Worm (Caenorhabditis elegans): Measurements from ENCODE around the gene T21C9.13.

Gene T21C9.13

ce11 chrV:10597234-10597633, at the start of gene T21C9.13:
Gene T21C9.13, plus strand, starts transcription at chrV:10597266.
- no peak for TF ChIP-seq lin-15B (tag; optimal IDR thresholded peaks at IDR 0.05)
- TF ChIP-seq alr-1 (tag; optimal IDR thresholded peaks at IDR 0.05; ENCODE audit: borderline replicate concordance) = no peak
- TF ChIP-seq grh-1 (GFP tag; IDR thresholded peaks at IDR 0.05) = no peak
- TF ChIP-seq sptf-1 (tag; optimal IDR thresholded peaks at IDR 0.05) = no peak
- no peak for TF ChIP-seq ztf-11 (tag; optimal IDR thresholded peaks at IDR 0.05)
- TF ChIP-seq snu-23 (GFP tag; optimal IDR thresholded peaks at IDR 0.05) = no peak
- TF ChIP-seq ceh-8 (GFP tag; optimal IDR thresholded peaks at IDR 0.05) = no peak
- TF ChIP-seq mep-1 (tag; optimal IDR thresholded peaks at IDR 0.05) = no peak
- TF ChIP-seq tbx-2 (tag; optimal IDR thresholded peaks at IDR 0.05) = no peak
- TF ChIP-seq nhr-19 (GFP tag; conservative IDR thresholded peaks at IDR 0.05) = no peak

ce11 chrV:10548981-10549380, 48.1 kb upstream of the T21C9.13 start, which contains the start of gene srd-34:
Gene srd-34, minus strand, starts transcription at chrV:10549081.
- TF ChIP-seq Y116A8C.19 (tag; optimal IDR thresholded peaks at IDR 0.05; ENCODE audit: borderline replicate concordance) (no peak), C16A3.4 (tag; optimal IDR thresholded peaks at IDR 0.05) (no peak), hlh-17 (GFP tag; optimal IDR thresholded peaks at IDR 0.05; ENCODE audit: borderline replicate concordance) (no peak), swsn-7 (tag; optimal IDR thresholded peaks at IDR 0.05) (no peak), ceh-63 (GFP tag; optimal IDR thresholded peaks at IDR 0.05) (no peak), ces-1 (GFP tag; optimal IDR thresholded peaks at IDR 0.05) (no peak), mab-9 (GFP tag; IDR thresholded peaks at IDR 0.05) (no peak), efl-1 (optimal IDR thresholded peaks at IDR 0.05) (no peak), efl-1 (GFP tag; optimal IDR thresholded peaks at IDR 0.05 in 1 of 2) (no peak), nhr-28 (tag; optimal IDR thresholded peaks at IDR 0.05) (no peak)

- TF ChIP-seq fos-1 (tag; optimal IDR thresholded peaks at IDR 0.05) = no peak
- TF ChIP-seq pag-3 (tag; optimal IDR thresholded peaks at IDR 0.05; ENCODE audit: borderline replicate concordance, insufficient read depth) = no peak
- TF ChIP-seq pqm-1 (tag; optimal IDR thresholded peaks at IDR 0.05) = no peak
- TF ChIP-seq irx-1 (tag; optimal IDR thresholded peaks at IDR 0.05) = no peak
- no peak for TF ChIP-seq isw-1 (GFP tag; IDR thresholded peaks at IDR 0.05)
- TF ChIP-seq zag-1 (tag; optimal IDR thresholded peaks at IDR 0.05) = no peak
- TF ChIP-seq tbx-2 (tag; optimal IDR thresholded peaks at IDR 0.05) = no peak
- TF ChIP-seq C16A3.4 (tag; optimal IDR thresholded peaks at IDR 0.05) = no peak
- TF ChIP-seq grh-1 (GFP tag; IDR thresholded peaks at IDR 0.05) = no peak
- no peak for TF ChIP-seq zip-4 (GFP tag; optimal IDR thresholded peaks at IDR 0.05)
- no peak for TF ChIP-seq nhr-19 (GFP tag; conservative IDR thresholded peaks at IDR 0.05)
- TF ChIP-seq lin-15B (tag; optimal IDR thresholded peaks at IDR 0.05) = no peak
- no peak for TF ChIP-seq lin-13 (GFP tag; optimal IDR thresholded peaks at IDR 0.05)
- no peak for TF ChIP-seq lsy-2 (tag; optimal IDR thresholded peaks at IDR 0.05)
Observed at ce11 chrV:10549717-10550116, 47.3 kb upstream of the T21C9.13 start, which contains the start of gene F32G8.2. Gene F32G8.2, plus strand, starts transcription at chrV:10550017.

- TF ChIP-seq ceh-82 (tag; optimal IDR thresholded peaks at IDR 0.05) (no peak), nhr-11 (tag; optimal IDR thresholded peaks at IDR 0.05) (no peak), lin-14 (GFP tag; optimal IDR thresholded peaks at IDR 0.05) (no peak), lin-35 (GFP tag; optimal IDR thresholded peaks at IDR 0.05) (no peak), ztf-11 (tag; optimal IDR thresholded peaks at IDR 0.05) (no peak), lin-39 (tag; optimal IDR thresholded peaks at IDR 0.05) (no peak), nhr-85 (tag) (no peak), ama-1 (optimal IDR thresholded peaks at IDR 0.05) (no peak), nhr-237 (tag; optimal IDR thresholded peaks at IDR 0.05) (no peak), nhr-19 (GFP tag; conservative IDR thresholded peaks at IDR 0.05) (no peak), unc-98 (GFP tag; IDR thresholded peaks at IDR 0.05) (no peak), C34B4.2 (tag; optimal IDR thresholded peaks at IDR 0.05) (no peak), jun-1 (tag; optimal IDR thresholded peaks at IDR 0.05) (no peak), nhr-47 (tag; optimal IDR thresholded peaks at IDR 0.05) (no peak), efl-3 (GFP tag; optimal IDR thresholded peaks at IDR 0.05) (no peak), ets-5 (GFP tag; IDR thresholded peaks at IDR 0.05) (no peak), lin-13 (GFP tag; optimal IDR thresholded peaks at IDR 0.05) (no peak), efl-1 (optimal IDR thresholded peaks at IDR 0.05) (no peak), efl-1 (GFP tag; optimal IDR thresholded peaks at IDR 0.05 in 1 of 2) (no peak), zip-4 (GFP tag; optimal IDR thresholded peaks at IDR 0.05) (no peak)
Observed at ce11 chrV:10555239-10555638, 41.8 kb upstream of the T21C9.13 start, which contains the start of gene F32G8.3. Gene F32G8.3, minus strand, starts transcription at chrV:10555339.
